Worm (Caenorhabditis elegans) whole organism, L4/young adult: ENCODE measurements around the gene otub-1.

Experiments used
- W03F9.2 ChIP-seq: fragments of 150-350 bp; optimal IDR thresholded peaks from 2 replicates; lab custom pipeline; 2014; ENCODE audit warnings: missing biosample characterization, missing genetic modification characterization
- dao-5 ChIP-seq: sonication (generic microtip); optimal IDR thresholded peaks from 2 replicates; lab custom pipeline; 2016; ENCODE audit warnings: missing genotype, missing genetic modification characterization, moderate library complexity, missing compliant biosample characterization
- him-1 ChIP-seq: sonication (generic microtip); optimal IDR thresholded peaks from 2 replicates; lab custom pipeline; 2016; ENCODE audit warnings: missing genotype, missing genetic modification reagents, missing genetic modification characterization, missing compliant biosample characterization

ce11 chrV:15089438-15089837 is 23.3 kb downstream of the otub-1 start, which contains the start of the genes C01G10.5 and C01G10.4:
- TF ChIP-seq W03F9.2 (tag; lab: Kevin White, UChicago) (no peak), dao-5 (no peak), him-1 (tag; lab: Kevin White, UChicago) (no peak)
